Worm (Caenorhabditis elegans) whole organism, young adult: ENCODE measurements around the gene K06H7.8.

Experiments used
- C06A6.2 ChIP-seq: fragments of 200-800 bp; sonication (Bioruptor generic); conservative IDR thresholded peaks from 2 replicates; pipeline ENCODE4 v1.3.6; 2022; ENCODE audit warnings: missing genetic modification characterization, missing compliant biosample characterization
- D2030.7 ChIP-seq: fragments of 200-800 bp; sonication (Bioruptor generic); IDR thresholded peaks from 2 replicates; pipeline ENCODE4 v1.3.6; 2022; ENCODE audit warnings: missing genetic modification reagents, missing genetic modification characterization, missing compliant biosample characterization
- F23B12.7 ChIP-seq: sonication (generic microtip); optimal IDR thresholded peaks from 2 replicates; lab custom pipeline; 2017; ENCODE audit warnings: missing genetic modification characterization, mild to moderate bottlenecking, missing compliant biosample characterization, antibody characterized with exemption, moderate library complexity; ENCODE audit not compliant: insufficient read depth
- F55B11.4 ChIP-seq: sonication (generic microtip); optimal IDR thresholded peaks from 2 replicates; lab custom pipeline; 2016; ENCODE audit warnings: missing compliant biosample characterization, missing genetic modification characterization, borderline replicate concordance; ENCODE audit not compliant: insufficient read depth
- K11D2.4 ChIP-seq: fragments of 200-800 bp; sonication (Bioruptor generic); IDR thresholded peaks from 2 replicates; pipeline ENCODE4 v1.3.6; 2022; ENCODE audit warnings: missing genetic modification reagents, missing genetic modification characterization, missing compliant biosample characterization
- T07F8.4 ChIP-seq: sonication (generic microtip); optimal IDR thresholded peaks from 2 replicates; lab custom pipeline; 2016; ENCODE audit warnings: mild to moderate bottlenecking, missing genetic modification characterization, moderate library complexity, missing compliant biosample characterization
- Y53G8AR.9 ChIP-seq: fragments of 200-800 bp; sonication (Bioruptor generic); conservative IDR thresholded peaks from 2 replicates; pipeline ENCODE4 v1.3.6; 2022; ENCODE audit warnings: missing genetic modification reagents, missing genetic modification characterization, missing compliant biosample characterization
- Y67H2A.10 ChIP-seq: fragments of 200-800 bp; sonication (Bioruptor generic); conservative IDR thresholded peaks from 2 replicates; pipeline ENCODE4 v1.3.6; 2022; ENCODE audit warnings: missing genetic modification reagents, missing genetic modification characterization, missing compliant biosample characterization
- Y95B8A.8 ChIP-seq: fragments of 200-800 bp; sonication (Bioruptor generic); IDR thresholded peaks from 2 replicates; pipeline ENCODE4 v1.3.6; 2022; ENCODE audit warnings: missing genetic modification reagents, missing genetic modification characterization, missing compliant biosample characterization
- akir-1 ChIP-seq: fragments of 200-800 bp; sonication (Bioruptor generic); optimal IDR thresholded peaks from 2 replicates; lab custom pipeline; 2018; ENCODE audit warnings: mild to moderate bottlenecking, missing genetic modification characterization, moderate library complexity, missing compliant biosample characterization
- athp-1 ChIP-seq: sonication (generic microtip); optimal IDR thresholded peaks from 2 replicates; lab custom pipeline; 2017; ENCODE audit warnings: mild to moderate bottlenecking, missing genetic modification characterization, missing compliant biosample characterization
- bed-1 ChIP-seq: fragments of 200-800 bp; sonication (Bioruptor generic); IDR thresholded peaks from 2 replicates; pipeline ENCODE4 v1.3.6; 2022; ENCODE audit warnings: missing genetic modification reagents, missing genetic modification characterization, missing compliant biosample characterization
- bed-2 ChIP-seq: fragments of 200-800 bp; sonication (Bioruptor generic); IDR thresholded peaks from 2 replicates; pipeline ENCODE4 v1.3.6; 2022; ENCODE audit warnings: missing genetic modification reagents, missing genetic modification characterization, missing compliant biosample characterization
- cebp-2 ChIP-seq: fragments of 200-800 bp; sonication (Bioruptor generic); IDR thresholded peaks from 2 replicates; pipeline ENCODE4 v1.3.6; 2022; ENCODE audit warnings: missing genetic modification characterization, missing compliant biosample characterization
- ceh-100 ChIP-seq: fragments of 200-800 bp; sonication (Bioruptor generic); IDR thresholded peaks from 2 replicates; pipeline ENCODE4 v1.3.6; 2022; ENCODE audit warnings: missing genetic modification reagents, missing genetic modification characterization, missing compliant biosample characterization
- ceh-79 ChIP-seq: sonication (generic microtip); optimal IDR thresholded peaks from 2 replicates; lab custom pipeline; 2017; ENCODE audit warnings: mild to moderate bottlenecking, missing genetic modification characterization, missing compliant biosample characterization
- ceh-91 ChIP-seq: fragments of 200-800 bp; sonication (Bioruptor generic); IDR thresholded peaks from 2 replicates; pipeline ENCODE4 v1.3.6; 2022; ENCODE audit warnings: missing genetic modification reagents, missing genetic modification characterization, missing compliant biosample characterization
- chd-7 ChIP-seq: sonication (generic microtip); optimal IDR thresholded peaks from 2 replicates; lab custom pipeline; 2016; ENCODE audit warnings: mild to moderate bottlenecking, missing genetic modification characterization, moderate library complexity, missing compliant biosample characterization
- die-1 ChIP-seq: sonication (generic microtip); optimal IDR thresholded peaks from 2 replicates; lab custom pipeline; 2016; ENCODE audit warnings: missing genotype, mild to moderate bottlenecking, missing genetic modification characterization, missing compliant biosample characterization
- egrh-3 ChIP-seq: fragments of 200-800 bp; sonication (Bioruptor generic); IDR thresholded peaks from 2 replicates; pipeline ENCODE4 v1.3.6; 2022; ENCODE audit warnings: missing genetic modification reagents, missing genetic modification characterization, missing compliant biosample characterization
- ekl-4 ChIP-seq: fragments of 200-800 bp; sonication (Bioruptor generic); IDR thresholded peaks from 2 replicates; pipeline ENCODE4 v1.3.6; 2022; ENCODE audit warnings: missing genetic modification reagents, missing genetic modification characterization, missing compliant biosample characterization
- fkh-3 ChIP-seq: sonication (generic microtip); optimal IDR thresholded peaks from 2 replicates; lab custom pipeline; 2016; ENCODE audit warnings: mild to moderate bottlenecking, missing genetic modification characterization, missing compliant biosample characterization
- gei-17 ChIP-seq: fragments of 200-800 bp; sonication (Bioruptor generic); optimal IDR thresholded peaks from 2 replicates; lab custom pipeline; 2018; ENCODE audit warnings: mild to moderate bottlenecking, missing genetic modification characterization, missing compliant biosample characterization
- hlh-12 ChIP-seq: sonication (generic microtip); optimal IDR thresholded peaks from 2 replicates; lab custom pipeline; 2016; ENCODE audit warnings: missing genetic modification characterization, missing compliant biosample characterization
- hmg-1.2 ChIP-seq: fragments of 200-800 bp; sonication (Bioruptor generic); IDR thresholded peaks from 2 replicates; pipeline ENCODE4 v1.3.6; 2022; ENCODE audit warnings: missing genetic modification reagents, missing genetic modification characterization, missing compliant biosample characterization
- hsf-1 ChIP-seq: fragments of 200-800 bp; sonication (Bioruptor generic); IDR thresholded peaks from 2 replicates; pipeline ENCODE4 v1.3.6; 2022; ENCODE audit warnings: missing genetic modification reagents, missing genetic modification characterization, missing compliant biosample characterization
- lag-1 ChIP-seq: fragments of 200-800 bp; sonication (Bioruptor generic); IDR thresholded peaks from 2 replicates; pipeline ENCODE4 v1.3.6; 2022; ENCODE audit warnings: missing genetic modification reagents, missing genetic modification characterization, missing compliant biosample characterization
- let-607 ChIP-seq, 2 experiments: fragments of 200-800 bp in 1 of 2; sonication (Bioruptor generic) in 1 of 2; sonication (generic microtip) in 1 of 2; optimal IDR thresholded peaks; 2 replicates each; lab custom pipeline; 2016 to 2018; ENCODE audit warnings: mild to moderate bottlenecking in 2 of 2, missing compliant biosample characterization in 2 of 2, missing genetic modification characterization in 2 of 2, moderate library complexity in 2 of 2, missing genotype in 1 of 2
- lin-35 ChIP-seq, 3 experiments: fragments of 150-350 bp in 2 of 3; sonication (generic microtip) in 1 of 3; optimal IDR thresholded peaks; 2 replicates each; lab custom pipeline; 2014 to 2018; ENCODE audit warnings: missing biosample characterization in 3 of 3, missing genetic modification characterization in 3 of 3, missing genetic modification reagents in 3 of 3
- lsy-27 ChIP-seq: sonication (generic microtip); optimal IDR thresholded peaks from 2 replicates; lab custom pipeline; 2017; ENCODE audit warnings: missing genetic modification characterization, mild to moderate bottlenecking, missing compliant biosample characterization, antibody characterized with exemption, missing genotype, borderline replicate concordance; ENCODE audit not compliant: insufficient read depth
- madf-3 ChIP-seq: fragments of 200-800 bp; sonication (Bioruptor generic); IDR thresholded peaks from 2 replicates; pipeline ENCODE4 v1.3.6; 2022; ENCODE audit warnings: missing genetic modification reagents, missing genetic modification characterization, missing compliant biosample characterization
- madf-6 ChIP-seq: fragments of 200-800 bp; sonication (Bioruptor generic); IDR thresholded peaks from 2 replicates; pipeline ENCODE4 v1.3.6; 2022; ENCODE audit warnings: missing genetic modification reagents, missing genetic modification characterization, missing compliant biosample characterization
- madf-8 ChIP-seq: fragments of 200-800 bp; sonication (Bioruptor generic); conservative IDR thresholded peaks from 2 replicates; pipeline ENCODE4 v1.3.6; 2022; ENCODE audit warnings: missing genetic modification reagents, missing genetic modification characterization, missing compliant biosample characterization
- mcd-1 ChIP-seq: fragments of 200-800 bp; sonication (Bioruptor generic); IDR thresholded peaks from 2 replicates; pipeline ENCODE4 v1.3.6; 2022; ENCODE audit warnings: missing genetic modification reagents, missing genetic modification characterization, missing compliant biosample characterization
- mes-4 ChIP-seq: sonication (generic microtip); optimal IDR thresholded peaks from 2 replicates; lab custom pipeline; 2016; ENCODE audit warnings: missing genotype, missing genetic modification characterization, missing compliant biosample characterization
- nfyb-1 ChIP-seq: fragments of 200-800 bp; sonication (Bioruptor generic); IDR thresholded peaks from 2 replicates; pipeline ENCODE4 v1.3.6; 2022; ENCODE audit warnings: missing genetic modification reagents, missing genetic modification characterization, missing compliant biosample characterization
- nhr-120 ChIP-seq: fragments of 200-800 bp; sonication (Bioruptor generic); IDR thresholded peaks from 2 replicates; pipeline ENCODE4 v1.3.6; 2022; ENCODE audit warnings: missing genetic modification characterization, missing compliant biosample characterization
- nhr-179 ChIP-seq: sonication (generic microtip); optimal IDR thresholded peaks from 2 replicates; lab custom pipeline; 2016; ENCODE audit warnings: mild to moderate bottlenecking, missing genetic modification characterization, missing compliant biosample characterization
- repo-1 ChIP-seq: sonication (generic microtip); optimal IDR thresholded peaks from 2 replicates; lab custom pipeline; 2017; ENCODE audit warnings: mild to moderate bottlenecking, missing genetic modification characterization, missing compliant biosample characterization
- sea-2 ChIP-seq: fragments of 200-800 bp; sonication (Bioruptor generic); IDR thresholded peaks from 2 replicates; pipeline ENCODE4 v1.3.6; 2022; ENCODE audit warnings: missing genetic modification characterization, missing compliant biosample characterization
- snpc-3.4 ChIP-seq: sonication (generic microtip); optimal IDR thresholded peaks from 2 replicates; lab custom pipeline; 2017; ENCODE audit warnings: missing genetic modification characterization, mild to moderate bottlenecking, missing compliant biosample characterization, antibody characterized with exemption, moderate library complexity, missing genotype, missing genetic modification reagents
- somi-1 ChIP-seq: fragments of 200-800 bp; sonication (Bioruptor generic); optimal IDR thresholded peaks from 2 replicates; lab custom pipeline; 2018; ENCODE audit warnings: mild to moderate bottlenecking, missing genetic modification characterization, missing compliant biosample characterization
- sptf-2 ChIP-seq: fragments of 200-800 bp; sonication (Bioruptor generic); optimal IDR thresholded peaks from 2 replicates; lab custom pipeline; 2018; ENCODE audit warnings: mild to moderate bottlenecking, missing genetic modification characterization, missing compliant biosample characterization
- unc-62 ChIP-seq: fragments of 150-350 bp; optimal IDR thresholded peaks from 2 replicates; lab custom pipeline; 2014; ENCODE audit warnings: missing biosample characterization, missing genetic modification reagents, missing genetic modification characterization
- zfh-2 ChIP-seq: fragments of 200-800 bp; sonication (Bioruptor generic); conservative IDR thresholded peaks from 2 replicates; pipeline ENCODE4 v1.3.6; 2022; ENCODE audit warnings: missing genetic modification reagents, missing genetic modification characterization, missing compliant biosample characterization
- ztf-18 ChIP-seq: sonication (generic microtip); optimal IDR thresholded peaks from 2 replicates; lab custom pipeline; 2016; ENCODE audit warnings: missing genotype, mild to moderate bottlenecking, missing genetic modification characterization, missing compliant biosample characterization
- ztf-25 ChIP-seq: fragments of 200-800 bp; sonication (Bioruptor generic); IDR thresholded peaks from 2 replicates; pipeline ENCODE4 v1.3.6; 2022; ENCODE audit warnings: missing genetic modification reagents, missing genetic modification characterization, missing compliant biosample characterization
- ztf-28 ChIP-seq: fragments of 200-800 bp; sonication (Bioruptor generic); IDR thresholded peaks from 2 replicates; pipeline ENCODE4 v1.3.6; 2022; ENCODE audit warnings: missing genetic modification reagents, missing genetic modification characterization, missing compliant biosample characterization
- ztf-3 ChIP-seq: fragments of 200-800 bp; sonication (Bioruptor generic); optimal IDR thresholded peaks from 2 replicates; lab custom pipeline; 2018; ENCODE audit warnings: mild to moderate bottlenecking, missing genetic modification characterization, missing compliant biosample characterization

K06H7.8 gene

ce11 chrIII:8129195-8129594 is 31.2 kb upstream of the K06H7.8 start (continued):
- TF ChIP-seq Y95B8A.8 (GFP tag; lab: Robert Waterston, UW) (no peak), K11D2.4 (GFP tag; lab: Robert Waterston, UW) (no peak), lsy-27 (no peak), chd-7 (no peak), nhr-179 (tag; lab: Kevin White, UChicago) (no peak), cebp-2 (GFP tag; lab: Robert Waterston, UW) (no peak), C06A6.2 (GFP tag; lab: Robert Waterston, UW) (no peak), nhr-120 (no peak), Y53G8AR.9 (GFP tag; lab: Robert Waterston, UW) (no peak; the same call in 1 of the 2 replicates), bed-2 (GFP tag; lab: Robert Waterston, UW) (no peak), hlh-12 (tag; lab: Kevin White, UChicago) (no peak), mes-4 (tag; lab: Kevin White, UChicago) (no peak), madf-6 (GFP tag; lab: Robert Waterston, UW) (peak; percentile 73), D2030.7 (peak; percentile 34; the same call in 1 of the 2 replicates), egrh-3 (GFP tag; lab: Robert Waterston, UW) (no peak), die-1 (tag; lab: Kevin White, UChicago) (no peak), madf-3 (GFP tag; lab: Robert Waterston, UW) (peak; percentile 74; the same call in 1 of the 2 replicates), akir-1 (GFP tag; lab: Kevin White, UChicago) (no peak), lin-35 (GFP tag; optimal IDR thresholded peaks at IDR 0.05; lab: Kevin White, UChicago) (no peak), unc-62 (no peak), ceh-100 (GFP tag; lab: Robert Waterston, UW) (peak; percentile 20; the same call in 1 of the 2 replicates), T07F8.4 (tag; lab: Kevin White, UChicago) (no peak), ztf-28 (GFP tag; lab: Robert Waterston, UW) (no peak), ekl-4 (GFP tag; lab: Robert Waterston, UW) (peak; percentile 79), sptf-2 (GFP tag; lab: Kevin White, UChicago) (no peak), bed-1 (GFP tag; lab: Robert Waterston, UW) (no peak), somi-1 (no peak), mcd-1 (GFP tag; lab: Robert Waterston, UW) (0 out of 2 replicates have a peak, but pooled peaks have one; percentile 9), zfh-2 (GFP tag; lab: Robert Waterston, UW) (no peak), fkh-3 (tag; lab: Kevin White, UChicago) (no peak), lag-1 (GFP tag; lab: Robert Waterston, UW) (no peak), F55B11.4 (tag; lab: Kevin White, UChicago) (no peak), snpc-3.4 (peak; percentile 4), ztf-18 (peak; percentile 8), Y67H2A.10 (GFP tag; lab: Robert Waterston, UW) (no peak), sea-2 (no peak), hmg-1.2 (no peak; the same call in 1 of the 2 replicates), F23B12.7 (tag; lab: Kevin White, UChicago) (no peak), ceh-79 (tag; lab: Kevin White, UChicago) (no peak), ztf-25 (GFP tag; lab: Robert Waterston, UW) (no peak), nfyb-1 (peak; percentile 50; the same call in 1 of the 2 replicates), hsf-1 (GFP tag; lab: Robert Waterston, UW) (peak; percentile 74), ceh-91 (GFP tag; lab: Robert Waterston, UW) (no peak), repo-1 (no peak), madf-8 (GFP tag; lab: Robert Waterston, UW) (0 out of 2 replicates have a peak, but pooled peaks have one; percentile 9), gei-17 (GFP tag; lab: Kevin White, UChicago) (no peak), athp-1 (tag; lab: Kevin White, UChicago) (peak; percentile 56), ztf-3 (GFP tag; lab: Kevin White, UChicago) (no peak), let-607 (tag; optimal IDR thresholded peaks at IDR 0.05; lab: Kevin White, UChicago) (no peak)
